Worm (Caenorhabditis elegans): Measurements from ENCODE around the gene bath-24.

DNA sequence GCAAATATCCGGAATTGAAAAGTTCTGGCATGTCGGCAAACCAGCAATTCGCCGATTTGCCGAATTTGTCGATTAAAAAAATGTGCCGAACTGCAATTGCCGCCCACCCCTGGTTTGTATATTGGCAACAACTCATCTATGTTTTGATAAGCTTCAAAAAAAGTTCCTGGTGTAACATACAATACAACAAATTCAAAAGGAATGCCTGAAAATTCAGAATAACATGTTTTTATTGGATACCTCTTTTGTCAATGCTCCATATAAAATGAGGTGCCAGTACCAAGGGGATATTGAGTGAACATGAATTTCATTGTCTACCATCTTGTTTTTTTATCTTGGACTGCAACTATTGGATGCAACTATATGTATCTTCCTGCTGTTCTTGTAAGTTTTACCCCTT, 35.9 kb upstream of the bath-24 start, which contains the start of gene T16A1.4:
- no peak for TF ChIP-seq W03F9.2 (tag; optimal IDR thresholded peaks at IDR 0.05)
- TF ChIP-seq dao-5 (tag; optimal IDR thresholded peaks at IDR 0.05) = no peak
